Fruit fly (Drosophila melanogaster) whole organism, embryonic: Measurements from ENCODE around the gene CG6415.

Source experiments
- ATbp ChIP-seq: fragments of 200-800 bp; sonication (Bioruptor generic); optimal IDR thresholded peaks from 2 replicates; lab custom pipeline; 2017; ENCODE audit warnings: missing biosample characterization, mild to moderate bottlenecking, missing genetic modification characterization, missing genetic modification reagents
- Aef1 ChIP-seq: fragments of 200-800 bp; sonication (Bioruptor generic); IDR thresholded peaks from 3 replicates; pipeline ENCODE4 v1.3.6; 2022; ENCODE audit warnings: missing biosample characterization, missing genetic modification characterization
- Bteb2 ChIP-seq: fragments of 200-800 bp; sonication (Bioruptor generic); optimal IDR thresholded peaks from 2 replicates; lab custom pipeline; 2016; ENCODE audit warnings: missing biosample characterization, missing genetic modification characterization
- CG10147 ChIP-seq: fragments of 200-800 bp; sonication (Bioruptor generic); optimal IDR thresholded peaks from 2 replicates; lab custom pipeline; 2019; ENCODE audit warnings: missing biosample characterization, mild to moderate bottlenecking, missing genetic modification characterization, moderate library complexity
- CG11696 ChIP-seq: fragments of 200-800 bp; sonication (Bioruptor generic); IDR thresholded peaks from 2 replicates; pipeline ENCODE4 v1.3.6; 2022; ENCODE audit warnings: missing biosample characterization, missing genetic modification characterization
- CG14965 ChIP-seq: fragments of 200-800 bp; sonication (Bioruptor generic); optimal IDR thresholded peaks from 2 replicates; lab custom pipeline; 2016; ENCODE audit warnings: missing biosample characterization, missing genetic modification characterization, borderline replicate concordance
- CG16813 ChIP-seq: fragments of 200-800 bp; sonication (Bioruptor generic); IDR thresholded peaks from 3 replicates; pipeline ENCODE4 v1.3.6; 2022; ENCODE audit warnings: missing biosample characterization, missing genetic modification characterization; ENCODE audit not compliant: partially characterized antibody
- CG16815 ChIP-seq: fragments of 200-800 bp; sonication (Bioruptor generic); optimal IDR thresholded peaks from 3 replicates; lab custom pipeline; 2017; ENCODE audit warnings: missing biosample characterization, mild to moderate bottlenecking, missing genetic modification characterization
- CG16863 ChIP-seq: fragments of 200-800 bp; sonication (Bioruptor generic); optimal IDR thresholded peaks from 3 replicates; lab custom pipeline; 2016; ENCODE audit warnings: missing biosample characterization, missing genetic modification characterization
- CG17186 ChIP-seq: fragments of 200-800 bp; sonication (Bioruptor generic); optimal IDR thresholded peaks from 3 replicates; lab custom pipeline; 2017; ENCODE audit warnings: missing biosample characterization, missing genetic modification reagents, missing genetic modification characterization
- CG17385 ChIP-seq: fragments of 200-800 bp; sonication (Bioruptor generic); optimal IDR thresholded peaks from 3 replicates; lab custom pipeline; 2018; ENCODE audit warnings: missing biosample characterization, mild to moderate bottlenecking, missing genetic modification characterization
- CG17802 ChIP-seq: fragments of 200-800 bp; sonication (Bioruptor generic); optimal IDR thresholded peaks from 2 replicates; lab custom pipeline; 2018; ENCODE audit warnings: missing biosample characterization, mild to moderate bottlenecking, missing genetic modification characterization, moderate library complexity
- CG1792 ChIP-seq: fragments of 200-800 bp; sonication (Bioruptor generic); optimal IDR thresholded peaks from 2 replicates; lab custom pipeline; 2016; ENCODE audit warnings: missing biosample characterization, missing genetic modification characterization
- CG2129 ChIP-seq: fragments of 200-800 bp; sonication (Bioruptor generic); IDR thresholded peaks from 2 replicates; pipeline ENCODE4 v1.3.6; 2022; ENCODE audit warnings: missing biosample characterization, missing genetic modification characterization; ENCODE audit not compliant: partially characterized antibody
- CG2712 ChIP-seq: fragments of 200-800 bp; optimal IDR thresholded peaks from 3 replicates; lab custom pipeline; 2019; ENCODE audit warnings: missing biosample characterization, mild to moderate bottlenecking, missing genetic modification characterization, moderate library complexity
- CG2889 ChIP-seq: fragments of 200-800 bp; sonication (Bioruptor generic); IDR thresholded peaks from 3 replicates; pipeline ENCODE4 v1.3.6; 2022; ENCODE audit warnings: missing biosample characterization, missing genetic modification characterization
- CG31365 ChIP-seq: fragments of 200-800 bp; sonication (Bioruptor generic); optimal IDR thresholded peaks from 2 replicates; lab custom pipeline; 2018; ENCODE audit warnings: missing biosample characterization, mild to moderate bottlenecking, missing genetic modification characterization
- CG4854 ChIP-seq: fragments of 200-800 bp; sonication (Bioruptor generic); optimal IDR thresholded peaks from 2 replicates; lab custom pipeline; 2016; ENCODE audit warnings: missing biosample characterization, missing genetic modification characterization, inconsistent platforms
- CG5180 ChIP-seq: fragments of 200-800 bp; sonication (Bioruptor generic); optimal IDR thresholded peaks from 3 replicates; lab custom pipeline; 2017; ENCODE audit warnings: missing biosample characterization, missing genetic modification characterization, mild to moderate bottlenecking, moderate library complexity, missing genetic modification reagents
- CG8388 ChIP-seq: fragments of 200-800 bp; sonication (Bioruptor generic); optimal IDR thresholded peaks from 2 replicates; lab custom pipeline; 2019; ENCODE audit warnings: missing biosample characterization, mild to moderate bottlenecking, missing genetic modification characterization, moderate library complexity
- CG8478 ChIP-seq: fragments of >200 bp; optimal IDR thresholded peaks from 2 replicates; lab custom pipeline; 2018
- D ChIP-seq, 2 experiments: fragments of 200-800 bp in 1 of 2; fragments of >200 bp in 1 of 2; sonication (Bioruptor generic) in 1 of 2; optimal IDR thresholded peaks; 2 replicates in 1 of 2; 3 replicates in 1 of 2; lab custom pipeline; 2017; ENCODE audit warnings: mild to moderate bottlenecking in 1 of 2, missing biosample characterization in 1 of 2, missing genetic modification characterization in 1 of 2, missing genetic modification reagents in 1 of 2
- Dll ChIP-seq: fragments of 200-800 bp; sonication (Bioruptor generic); IDR thresholded peaks from 4 replicates; pipeline ENCODE4 v1.3.6; 2022; ENCODE audit warnings: missing biosample characterization, missing genetic modification characterization; ENCODE audit not compliant: partially characterized antibody
- Doc2 ChIP-seq: fragments of 200-800 bp; sonication (Bioruptor generic); IDR thresholded peaks from 2 replicates; pipeline ENCODE4 v1.3.6; 2022; ENCODE audit warnings: missing biosample characterization, missing genetic modification characterization
- HLHmδ ChIP-seq: fragments of 200-800 bp; sonication (Bioruptor generic); optimal IDR thresholded peaks from 2 replicates; lab custom pipeline; 2018; ENCODE audit warnings: missing biosample characterization, mild to moderate bottlenecking, missing genetic modification characterization, moderate library complexity
- Optix ChIP-seq: fragments of 200-800 bp; sonication (Bioruptor generic); IDR thresholded peaks from 3 replicates; pipeline ENCODE4 v1.3.6; 2022; ENCODE audit warnings: missing biosample characterization, missing genetic modification characterization
- Tbp ChIP-seq: fragments of >200 bp; optimal IDR thresholded peaks from 2 replicates; lab custom pipeline; 2018; ENCODE audit warnings: missing biosample characterization, missing genetic modification characterization
- az2 ChIP-seq: fragments of 200-800 bp; sonication (Bioruptor generic); optimal IDR thresholded peaks from 3 replicates; lab custom pipeline; 2016; ENCODE audit warnings: missing biosample characterization, missing genetic modification characterization
- cato ChIP-seq: fragments of 200-800 bp; sonication (Bioruptor generic); optimal IDR thresholded peaks from 2 replicates; lab custom pipeline; 2016; ENCODE audit warnings: missing biosample characterization, missing genetic modification characterization, borderline replicate concordance
- corto ChIP-seq: fragments of 200-800 bp; sonication (Bioruptor generic); optimal IDR thresholded peaks from 2 replicates; lab custom pipeline; 2016; ENCODE audit warnings: missing biosample characterization, mild to moderate bottlenecking, missing genetic modification characterization, moderate library complexity
- crol ChIP-seq: fragments of 200-800 bp; sonication (Bioruptor generic); IDR thresholded peaks from 2 replicates; pipeline ENCODE4 v1.3.6; 2022; ENCODE audit warnings: missing biosample characterization, missing genetic modification characterization
- dm ChIP-seq: fragments of 200-800 bp; sonication (Bioruptor generic); optimal IDR thresholded peaks from 3 replicates; lab custom pipeline; 2016; ENCODE audit warnings: missing biosample characterization, missing genetic modification characterization
- emc ChIP-seq: fragments of 200-800 bp; sonication (Bioruptor generic); optimal IDR thresholded peaks from 2 replicates; lab custom pipeline; 2016; ENCODE audit warnings: missing biosample characterization, missing genetic modification characterization
- esg ChIP-seq: fragments of 200-800 bp; sonication (Bioruptor generic); conservative IDR thresholded peaks from 2 replicates; pipeline ENCODE4 v1.3.6; 2022; ENCODE audit warnings: missing biosample characterization, missing genetic modification characterization
- ftz-f1 ChIP-seq: fragments of 200-800 bp; sonication (Bioruptor generic); optimal IDR thresholded peaks from 2 replicates; lab custom pipeline; 2016; ENCODE audit warnings: missing biosample characterization, missing genetic modification characterization
- gcm2 ChIP-seq: fragments of 200-800 bp; sonication (Bioruptor generic); optimal IDR thresholded peaks from 2 replicates; lab custom pipeline; 2016; ENCODE audit warnings: missing biosample characterization, missing genetic modification characterization
- h ChIP-seq: fragments of >200 bp; optimal IDR thresholded peaks from 2 replicates; lab custom pipeline; 2017
- ham ChIP-seq: fragments of 200-800 bp; sonication (Bioruptor generic); IDR thresholded peaks from 2 replicates; pipeline ENCODE4 v1.3.6; 2022; ENCODE audit warnings: missing biosample characterization, missing genetic modification characterization
- lbe ChIP-seq: fragments of 200-800 bp; sonication (Bioruptor generic); optimal IDR thresholded peaks from 2 replicates; lab custom pipeline; 2016; ENCODE audit warnings: missing biosample characterization, mild to moderate bottlenecking, missing genetic modification characterization
- lmd ChIP-seq: fragments of 200-800 bp; sonication (Bioruptor generic); IDR thresholded peaks from 2 replicates; pipeline ENCODE4 v1.3.6; 2022; ENCODE audit warnings: missing biosample characterization, missing genetic modification characterization
- lov ChIP-seq, 2 experiments: fragments of 200-800 bp in 1 of 2; fragments of >200 bp in 1 of 2; sonication (Bioruptor generic) in 1 of 2; IDR thresholded peaks in 1 of 2; optimal IDR thresholded peaks in 1 of 2; 2 replicates in 1 of 2; 3 replicates in 1 of 2; pipeline versions ENCODE4 v1.3.6 to Lab custom; 2017 to 2022; ENCODE audit warnings: missing biosample characterization in 1 of 2, missing genetic modification characterization in 1 of 2
- oc ChIP-seq: fragments of 200-800 bp; sonication (Bioruptor generic); optimal IDR thresholded peaks from 2 replicates; lab custom pipeline; 2018; ENCODE audit warnings: missing biosample characterization, mild to moderate bottlenecking, missing genetic modification characterization, moderate library complexity
- pb ChIP-seq: fragments of 200-800 bp; sonication (Bioruptor generic); optimal IDR thresholded peaks from 3 replicates; lab custom pipeline; 2016; ENCODE audit warnings: missing biosample characterization, missing genetic modification characterization
- phol ChIP-seq: fragments of 200-800 bp; sonication (Bioruptor generic); optimal IDR thresholded peaks from 3 replicates; lab custom pipeline; 2018; ENCODE audit warnings: missing biosample characterization, mild to moderate bottlenecking, missing genetic modification characterization, moderate library complexity
- scrt ChIP-seq: fragments of 200-800 bp; sonication (Bioruptor generic); optimal IDR thresholded peaks from 2 replicates; lab custom pipeline; 2018; ENCODE audit warnings: missing biosample characterization, mild to moderate bottlenecking, missing genetic modification characterization, moderate library complexity
- shn ChIP-seq: fragments of 200-800 bp; sonication (Bioruptor generic); optimal IDR thresholded peaks from 3 replicates; lab custom pipeline; 2016; ENCODE audit warnings: missing biosample characterization, missing genetic modification characterization
- wdn ChIP-seq: fragments of 200-800 bp; sonication (Bioruptor generic); IDR thresholded peaks from 2 replicates; pipeline ENCODE4 v1.3.6; 2022; ENCODE audit warnings: missing biosample characterization, missing genetic modification characterization
- wor ChIP-seq: fragments of 200-800 bp; sonication (Bioruptor generic); IDR thresholded peaks from 2 replicates; pipeline ENCODE4 v1.3.6; 2022; ENCODE audit warnings: missing biosample characterization, missing genetic modification characterization
- yki ChIP-seq: fragments of >200 bp; optimal IDR thresholded peaks from 3 replicates; lab custom pipeline; 2018

Gene CG6415

DNA sequence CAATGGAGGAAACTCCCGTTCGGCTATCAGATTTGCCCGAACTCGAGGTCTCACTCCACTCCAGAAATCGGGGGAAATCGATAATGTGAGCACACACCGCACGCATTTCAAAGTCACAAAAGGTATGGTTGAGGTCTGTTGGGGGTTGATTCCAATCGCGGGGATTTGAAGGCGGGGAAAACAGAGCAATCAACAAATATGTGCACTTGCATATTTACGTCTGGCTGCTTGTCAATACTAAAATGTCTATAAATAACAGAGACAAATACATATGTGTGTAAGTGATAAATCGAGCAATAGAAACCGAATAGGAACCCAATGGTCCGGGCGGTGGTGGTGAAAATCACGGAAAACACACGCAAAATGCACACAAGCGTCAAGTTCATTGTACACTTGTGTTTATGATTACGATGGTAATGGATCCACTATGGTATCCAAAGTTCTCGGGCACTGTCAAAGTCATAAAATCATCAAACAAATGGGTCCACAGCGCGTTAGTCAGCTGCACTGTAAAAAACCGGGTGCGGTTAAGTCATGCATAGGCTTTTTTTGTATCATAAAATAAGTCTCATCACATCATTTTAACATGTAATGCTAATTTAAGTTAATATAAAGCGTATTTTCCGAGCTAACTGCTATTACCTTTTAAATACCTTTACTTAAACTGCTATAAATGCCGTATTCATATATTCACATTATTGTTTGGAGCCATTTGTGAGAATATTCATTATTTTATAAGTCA, 48.6 kb downstream of the CG6415 start (continued):
- TF ChIP-seq CG5180 = peak; percentile 74
- peak; percentile 83 for TF ChIP-seq CG2712 (tag; lab: Kevin White, UChicago)
- TF ChIP-seq emc (GFP tag; lab: Kevin White, UChicago) = peak; percentile 3
- TF ChIP-seq wor (GFP tag; lab: Robert Waterston, UW) = no peak
- no peak for TF ChIP-seq Dll (GFP tag; lab: Robert Waterston, UW)
- TF ChIP-seq CG10147 (GFP tag; lab: Kevin White, UChicago) = peak; percentile 47
- no peak for TF ChIP-seq CG2889 (GFP tag; lab: Robert Waterston, UW)
- TF ChIP-seq h = no peak
- TF ChIP-seq corto (GFP tag; lab: Kevin White, UChicago) = no peak
- TF ChIP-seq CG16813 (GFP tag; lab: Robert Waterston, UW) = no peak
- TF ChIP-seq Optix (GFP tag; lab: Robert Waterston, UW) = peak; percentile 78
- peak; percentile 94 for TF ChIP-seq HLHmδ
- peak; percentile 90 for TF ChIP-seq CG17186 (GFP tag; lab: Kevin White, UChicago)
- peak; percentile 98 for TF ChIP-seq ATbp (GFP tag; lab: Kevin White, UChicago)
- no peak for TF ChIP-seq D (optimal IDR thresholded peaks at IDR 0.05; lab: Kevin White, UChicago)
- TF ChIP-seq D (GFP tag; optimal IDR thresholded peaks at IDR 0.05; lab: Kevin White, UChicago) = peak; percentile 93
- peak; percentile 83 for TF ChIP-seq crol (GFP tag; lab: Robert Waterston, UW)
- TF ChIP-seq dm (GFP tag; lab: Kevin White, UChicago) = peak; percentile 58
- peak; percentile 75 for TF ChIP-seq CG31365 (tag; lab: Kevin White, UChicago)
- TF ChIP-seq shn (GFP tag; lab: Kevin White, UChicago) = peak; percentile 89
- no peak for TF ChIP-seq Tbp
- TF ChIP-seq Doc2 (GFP tag; lab: Robert Waterston, UW) = 0 out of 2 replicates have a peak, but pooled peaks have one; percentile 52
- TF ChIP-seq CG11696 (GFP tag; lab: Robert Waterston, UW) = peak; percentile 84
- TF ChIP-seq lov (optimal IDR thresholded peaks at IDR 0.05; lab: Kevin White, UChicago) = no peak
- TF ChIP-seq lov (GFP tag; IDR thresholded peaks at IDR 0.05; lab: Robert Waterston, UW) = peak; percentile 96
- TF ChIP-seq Bteb2 (GFP tag; lab: Kevin White, UChicago) = peak; percentile 53
- peak; percentile 75 for TF ChIP-seq phol (tag; lab: Kevin White, UChicago)
- TF ChIP-seq CG2129 = no peak
- no peak for TF ChIP-seq CG8478
- no peak for TF ChIP-seq yki (lab: Kevin White, UChicago)
- peak; percentile 72 for TF ChIP-seq pb (GFP tag; lab: Kevin White, UChicago)
- peak; percentile 74 for TF ChIP-seq CG16815 (GFP tag; lab: Kevin White, UChicago)
- TF ChIP-seq wdn (GFP tag; lab: Robert Waterston, UW) = peak; percentile 15; the same call in 1 of the 2 replicates
- peak; percentile 88 for TF ChIP-seq CG14965 (GFP tag; lab: Kevin White, UChicago)
- no peak for TF ChIP-seq esg (GFP tag; lab: Robert Waterston, UW)
- TF ChIP-seq ham (GFP tag; lab: Robert Waterston, UW) = no peak
- peak; percentile 97 for TF ChIP-seq CG1792 (GFP tag; lab: Kevin White, UChicago)
- TF ChIP-seq CG8388 (GFP tag; lab: Kevin White, UChicago) = peak; percentile 57
- peak; percentile 48 for TF ChIP-seq scrt
- TF ChIP-seq CG17802 = peak; percentile 77
- peak; percentile 92 for TF ChIP-seq CG16863 (GFP tag; lab: Kevin White, UChicago)
- TF ChIP-seq lbe (GFP tag; lab: Kevin White, UChicago) = no peak
- TF ChIP-seq gcm2 (GFP tag; lab: Kevin White, UChicago) = peak; percentile 67
- peak; percentile 91 for TF ChIP-seq CG4854 (GFP tag; lab: Kevin White, UChicago)
- peak; percentile 49 for TF ChIP-seq az2 (GFP tag; lab: Kevin White, UChicago)
- TF ChIP-seq oc (tag; lab: Kevin White, UChicago) = peak; percentile 85
- no peak for TF ChIP-seq ftz-f1
- TF ChIP-seq Aef1 (GFP tag; lab: Robert Waterston, UW) = no peak
- TF ChIP-seq cato (GFP tag; lab: Kevin White, UChicago) = peak; percentile 83
- TF ChIP-seq lmd (GFP tag; lab: Robert Waterston, UW) = peak; percentile 28
- peak; percentile 43 for TF ChIP-seq CG17385 (GFP tag; lab: Kevin White, UChicago)
